Worm (Caenorhabditis elegans): ENCODE data around the gene mec-2.
A peak's percentile ranks its signal among the peaks of the same experiment; 100 is the strongest.

The mec-2 gene

DNA sequence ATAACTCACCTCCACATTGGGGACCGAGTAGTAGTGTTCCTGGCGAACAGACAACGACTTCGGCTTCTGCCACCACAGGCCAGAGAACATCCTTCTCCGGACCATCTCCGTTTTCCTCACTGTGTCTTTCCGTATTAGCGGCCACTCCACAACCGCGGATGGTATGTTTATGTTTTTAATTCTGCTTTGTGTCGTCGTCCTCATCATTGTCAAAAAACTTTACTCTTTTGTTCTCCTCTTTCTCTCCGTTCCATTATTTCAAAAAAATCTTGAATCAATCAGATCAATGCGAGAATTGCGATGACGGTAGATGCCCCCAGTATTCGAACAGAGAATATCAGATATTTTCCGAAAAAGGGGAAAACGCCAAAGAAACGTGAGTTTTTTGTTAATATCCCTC lies at the start of gene mec-2:
TSS of gene mec-2 (plus strand) at position 301 of the 400 bp plus-strand sequence.
- TF ChIP-seq ets-4 (tag; optimal IDR thresholded peaks at IDR 0.05) = no peak
- TF ChIP-seq ceh-19 (GFP tag; optimal IDR thresholded peaks at IDR 0.05) = no peak
- no peak for TF ChIP-seq ceh-22 (tag; optimal IDR thresholded peaks at IDR 0.05)
- no peak for TF ChIP-seq npax-4 (tag; optimal IDR thresholded peaks at IDR 0.05)
- TF ChIP-seq sox-4 (tag; optimal IDR thresholded peaks at IDR 0.05) = no peak
- TF ChIP-seq nhr-11 (tag; optimal IDR thresholded peaks at IDR 0.05) = no peak
- no peak for TF ChIP-seq madf-2 (tag; optimal IDR thresholded peaks at IDR 0.05)
- TF ChIP-seq pha-2 (tag; optimal IDR thresholded peaks at IDR 0.05) = no peak
- no peak for TF ChIP-seq che-1 (tag; optimal IDR thresholded peaks at IDR 0.05)
- TF ChIP-seq ceh-6 (GFP tag; optimal IDR thresholded peaks at IDR 0.05) = no peak
- no peak for TF ChIP-seq mec-3 (tag; optimal IDR thresholded peaks at IDR 0.05; ENCODE audit: borderline replicate concordance)
- no peak for TF ChIP-seq Y22D7AL.16 (tag; optimal IDR thresholded peaks at IDR 0.05)
- no peak for TF ChIP-seq ama-1 (optimal IDR thresholded peaks at IDR 0.05)
- TF ChIP-seq pqm-1 (tag; optimal IDR thresholded peaks at IDR 0.05) = no peak
- TF ChIP-seq pax-1 (tag; optimal IDR thresholded peaks at IDR 0.05) = no peak
- no peak for TF ChIP-seq ceh-48 (tag; optimal IDR thresholded peaks at IDR 0.05)
- TF ChIP-seq hlh-15 (tag; optimal IDR thresholded peaks at IDR 0.05) = no peak

DNA sequence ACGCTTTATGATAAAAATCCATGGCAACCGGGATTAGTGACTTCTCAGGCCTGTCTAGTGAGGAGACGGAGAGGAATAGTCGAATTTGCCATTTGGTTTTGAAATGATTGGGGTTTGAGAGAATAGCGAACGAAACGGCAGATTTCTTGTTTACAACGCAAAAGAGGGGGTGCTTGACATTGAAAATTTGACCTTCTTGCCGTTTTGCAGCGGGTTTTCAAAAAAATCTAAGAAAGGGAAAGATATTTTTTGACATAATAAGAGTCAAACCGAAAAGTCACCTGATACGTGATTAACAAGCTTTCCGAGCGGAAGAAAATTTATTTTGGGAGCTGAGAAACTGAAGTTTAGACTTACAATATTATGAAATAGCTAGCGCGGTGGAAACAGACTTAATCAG lies 49.7 kb upstream of the mec-2 start:
- no peak for TF ChIP-seq C38D4.7 (GFP tag; optimal IDR thresholded peaks at IDR 0.05)

DNA sequence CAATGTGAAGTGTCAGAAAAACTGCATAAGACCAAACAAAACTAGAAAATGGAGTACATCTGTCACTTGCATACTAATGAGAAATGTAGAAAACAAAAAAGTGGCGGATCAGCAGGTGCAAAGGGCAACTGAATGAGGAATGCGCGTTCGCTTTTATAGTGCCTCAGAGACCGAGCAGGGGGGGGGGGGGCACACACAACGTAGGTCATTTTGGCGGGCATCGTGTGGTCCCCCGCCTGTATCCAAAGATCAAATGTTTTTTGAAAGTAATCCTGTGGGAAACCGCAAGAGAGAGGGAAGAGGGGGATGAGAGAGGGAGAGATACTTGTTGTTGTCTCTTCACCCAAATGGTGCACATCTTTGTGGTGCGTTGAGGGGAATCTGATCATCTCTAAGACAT lies 49.2 kb upstream of the mec-2 start:
- TF ChIP-seq elt-4 (tag; optimal IDR thresholded peaks at IDR 0.05) (no peak), che-1 (tag; optimal IDR thresholded peaks at IDR 0.05) (no peak), lim-6 (tag; optimal IDR thresholded peaks at IDR 0.05) (no peak), sdc-2 (tag; optimal IDR thresholded peaks at IDR 0.05) (no peak), ets-4 (tag; optimal IDR thresholded peaks at IDR 0.05) (no peak), fkh-6 (tag; optimal IDR thresholded peaks at IDR 0.05) (peak; percentile 14), ceh-45 (GFP tag; IDR thresholded peaks at IDR 0.05) (no peak), hlh-6 (tag; optimal IDR thresholded peaks at IDR 0.05) (peak; percentile 74), dmd-4 (tag; optimal IDR thresholded peaks at IDR 0.05; ENCODE audit: borderline replicate concordance) (no peak), unc-86 (tag; optimal IDR thresholded peaks at IDR 0.05) (no peak), C38D4.7 (GFP tag; optimal IDR thresholded peaks at IDR 0.05) (no peak), ceh-34 (tag; optimal IDR thresholded peaks at IDR 0.05) (peak; percentile 24), lin-11 (tag; optimal IDR thresholded peaks at IDR 0.05) (no peak), tbx-7 (tag; optimal IDR thresholded peaks at IDR 0.05) (no peak), ref-2 (tag; optimal IDR thresholded peaks at IDR 0.05) (peak; percentile 10), nhr-232 (tag; optimal IDR thresholded peaks at IDR 0.05) (no peak), pha-2 (tag; optimal IDR thresholded peaks at IDR 0.05) (no peak), ceh-31 (tag; optimal IDR thresholded peaks at IDR 0.05) (peak; percentile 49), ahr-1 (tag; optimal IDR thresholded peaks at IDR 0.05) (no peak), ztf-16 (tag; optimal IDR thresholded peaks at IDR 0.05) (no peak), ceh-22 (tag; optimal IDR thresholded peaks at IDR 0.05) (no peak), C08G9.2 (tag; optimal IDR thresholded peaks at IDR 0.05) (no peak), ceh-14 (tag; optimal IDR thresholded peaks at IDR 0.05) (no peak), elt-2 (tag; optimal IDR thresholded peaks at IDR 0.05) (no peak), pat-9 (tag; optimal IDR thresholded peaks at IDR 0.05) (no peak), unc-42 (tag; optimal IDR thresholded peaks at IDR 0.05) (peak; percentile 31), madf-2 (tag; optimal IDR thresholded peaks at IDR 0.05) (no peak), rnt-1 (tag; optimal IDR thresholded peaks at IDR 0.05) (no peak), K09A11.1 (tag; optimal IDR thresholded peaks at IDR 0.05; ENCODE audit: insufficient read depth) (no peak), pqm-1 (tag; optimal IDR thresholded peaks at IDR 0.05) (no peak), sox-2 (GFP tag; IDR thresholded peaks at IDR 0.05) (no peak), tbx-2 (tag; optimal IDR thresholded peaks at IDR 0.05) (peak; percentile 27), pax-1 (tag; optimal IDR thresholded peaks at IDR 0.05) (no peak), mec-3 (tag; optimal IDR thresholded peaks at IDR 0.05; ENCODE audit: borderline replicate concordance) (no peak), npax-4 (tag; optimal IDR thresholded peaks at IDR 0.05) (no peak), ttx-3 (tag; optimal IDR thresholded peaks at IDR 0.05) (no peak), ceh-30 (tag; optimal IDR thresholded peaks at IDR 0.05) (no peak), K02D7.2 (tag; optimal IDR thresholded peaks at IDR 0.05) (no peak)
